Worm (Caenorhabditis elegans) whole organism, early embryonic: ENCODE data around the gene metl-5.

Source experiments
- B0310.2 ChIP-seq: sonication (generic microtip); optimal IDR thresholded peaks from 2 replicates; lab custom pipeline; 2016; ENCODE audit warnings: mild to moderate bottlenecking, missing genetic modification characterization, missing compliant biosample characterization
- F13C5.2 ChIP-seq: sonication (generic microtip); optimal IDR thresholded peaks from 2 replicates; lab custom pipeline; 2017; ENCODE audit warnings: mild to moderate bottlenecking, missing genetic modification characterization, inconsistent platforms, missing compliant biosample characterization
- aly-1 ChIP-seq: sonication (generic microtip); optimal IDR thresholded peaks from 2 replicates; lab custom pipeline; 2016; ENCODE audit warnings: missing genetic modification characterization, missing compliant biosample characterization
- ama-1 ChIP-seq: fragments of 150-350 bp; optimal IDR thresholded peaks from 2 replicates; lab custom pipeline; 2014
- ceh-13 ChIP-seq: fragments of 200-800 bp; sonication (Bioruptor generic); optimal IDR thresholded peaks from 2 replicates; lab custom pipeline; 2018; ENCODE audit warnings: mild to moderate bottlenecking, missing genetic modification characterization, missing compliant biosample characterization
- ceh-36 ChIP-seq: sonication (generic microtip); optimal IDR thresholded peaks from 2 replicates; lab custom pipeline; 2016; ENCODE audit warnings: missing genetic modification characterization, inconsistent platforms, missing compliant biosample characterization
- ets-7 ChIP-seq: sonication (generic microtip); optimal IDR thresholded peaks from 2 replicates; lab custom pipeline; 2016; ENCODE audit warnings: missing genotype, missing genetic modification characterization, missing compliant biosample characterization
- flt-1 ChIP-seq: fragments of 200-800 bp; sonication (Bioruptor generic); IDR thresholded peaks from 2 replicates; pipeline ENCODE4 v1.3.6; 2022; ENCODE audit warnings: missing genetic modification characterization, missing compliant biosample characterization
- hmbx-1 ChIP-seq: sonication (generic microtip); optimal IDR thresholded peaks from 2 replicates; lab custom pipeline; 2016; ENCODE audit warnings: mild to moderate bottlenecking, missing genetic modification characterization, missing compliant biosample characterization
- hmg-4 ChIP-seq: fragments of 200-800 bp; sonication (Bioruptor generic); optimal IDR thresholded peaks from 2 replicates; lab custom pipeline; 2018; ENCODE audit warnings: mild to moderate bottlenecking, missing genetic modification characterization, missing compliant biosample characterization
- hnd-1 ChIP-seq: sonication (generic microtip); optimal IDR thresholded peaks from 2 replicates; lab custom pipeline; 2016; ENCODE audit warnings: missing genetic modification characterization, missing compliant biosample characterization
- pes-1 ChIP-seq: fragments of 200-800 bp; sonication (Bioruptor generic); IDR thresholded peaks from 2 replicates; pipeline ENCODE4 v1.3.6; 2022; ENCODE audit warnings: missing genetic modification reagents, missing genetic modification characterization, missing compliant biosample characterization
- scrt-1 ChIP-seq: fragments of 200-800 bp; sonication (Bioruptor generic); IDR thresholded peaks from 2 replicates; pipeline ENCODE4 v1.3.6; 2022; ENCODE audit warnings: missing genetic modification characterization, missing compliant biosample characterization
- sea-1 ChIP-seq: fragments of 200-800 bp; sonication (Bioruptor generic); conservative IDR thresholded peaks from 2 replicates; pipeline ENCODE4 v1.3.6; 2022; ENCODE audit warnings: missing genetic modification characterization, missing compliant biosample characterization
- tbx-11 ChIP-seq: fragments of 200-800 bp; sonication (Bioruptor generic); IDR thresholded peaks from 2 replicates; pipeline ENCODE4 v1.3.6; 2022; ENCODE audit warnings: missing genetic modification characterization, missing compliant biosample characterization
- tbx-37 ChIP-seq: fragments of 200-800 bp; sonication (Bioruptor generic); conservative IDR thresholded peaks from 2 replicates; pipeline ENCODE4 v1.3.6; 2022; ENCODE audit warnings: missing genetic modification reagents, missing genetic modification characterization, missing compliant biosample characterization
- tra-4 ChIP-seq: sonication (generic microtip); optimal IDR thresholded peaks from 2 replicates; lab custom pipeline; 2017; ENCODE audit warnings: missing genetic modification characterization, missing compliant biosample characterization

metl-5 gene

ce11 chrIII:4849739-4850138 lies 46.9 kb downstream of the metl-5 start, which contains the start of gene nonu-1:
Gene nonu-1, minus strand, starts transcription at chrIII:4849907.
- TF ChIP-seq ets-7 (tag; lab: Kevin White, UChicago): no peak
- TF ChIP-seq pes-1 (GFP tag; lab: Robert Waterston, UW): no peak
- TF ChIP-seq B0310.2: no peak
- no peak for TF ChIP-seq flt-1 (GFP tag; lab: Robert Waterston, UW)
- TF ChIP-seq ceh-36 (tag; lab: Kevin White, UChicago): no peak
- no peak for TF ChIP-seq sea-1 (GFP tag; lab: Robert Waterston, UW)
- TF ChIP-seq ceh-13 (GFP tag; lab: Kevin White, UChicago): no peak
- no peak for TF ChIP-seq ama-1 (lab: Kevin White, UChicago)
- no peak for TF ChIP-seq aly-1 (tag; lab: Kevin White, UChicago)
- TF ChIP-seq tbx-37 (GFP tag; lab: Robert Waterston, UW): no peak
- no peak for TF ChIP-seq tbx-11 (GFP tag; lab: Robert Waterston, UW)
- TF ChIP-seq hnd-1: no peak
- TF ChIP-seq tra-4 (tag; lab: Kevin White, UChicago): no peak
- no peak for TF ChIP-seq scrt-1 (GFP tag; lab: Robert Waterston, UW)
- TF ChIP-seq hmbx-1 (tag; lab: Kevin White, UChicago): no peak
- no peak for TF ChIP-seq F13C5.2 (tag; lab: Kevin White, UChicago)
- no peak for TF ChIP-seq hmg-4

- no peak for TF ChIP-seq tbx-11 (GFP tag; lab: Robert Waterston, UW)
- TF ChIP-seq ceh-36 (tag; lab: Kevin White, UChicago): no peak
Observed at ce11 chrIII:4850139-4850538, 47.3 kb downstream of the metl-5 start, which contains the start of gene F26A1.1. Gene F26A1.1, plus strand, starts transcription at chrIII:4850507.

- no peak for TF ChIP-seq ama-1 (lab: Kevin White, UChicago)
- TF ChIP-seq aly-1 (tag; lab: Kevin White, UChicago): no peak
- no peak for TF ChIP-seq sea-1 (GFP tag; lab: Robert Waterston, UW)
- no peak for TF ChIP-seq flt-1 (GFP tag; lab: Robert Waterston, UW)
- TF ChIP-seq B0310.2: no peak
- no peak for TF ChIP-seq scrt-1 (GFP tag; lab: Robert Waterston, UW)
- no peak for TF ChIP-seq ceh-13 (GFP tag; lab: Kevin White, UChicago)
- TF ChIP-seq F13C5.2 (tag; lab: Kevin White, UChicago): no peak
- TF ChIP-seq hmbx-1 (tag; lab: Kevin White, UChicago): no peak
- TF ChIP-seq pes-1 (GFP tag; lab: Robert Waterston, UW): no peak
- TF ChIP-seq tra-4 (tag; lab: Kevin White, UChicago): no peak
- no peak for TF ChIP-seq ets-7 (tag; lab: Kevin White, UChicago)
- TF ChIP-seq hnd-1: no peak
- no peak for TF ChIP-seq ceh-36 (tag; lab: Kevin White, UChicago)
Observed at ce11 chrIII:4852025-4852424, 49.2 kb downstream of the metl-5 start, which contains the start of gene ced-4. Gene ced-4, plus strand, starts transcription at chrIII:4852325.
